Fruit fly (Drosophila melanogaster) whole organism, pupa: ENCODE measurements around the gene Or9a.

ENCODE experiments used
- CG13204 ChIP-seq: fragments of 200-800 bp; sonication (Bioruptor generic); optimal IDR thresholded peaks from 2 replicates; lab custom pipeline; 2018; ENCODE audit warnings: missing biosample characterization, mild to moderate bottlenecking, missing genetic modification characterization, moderate library complexity
- CG14655 ChIP-seq: fragments of 200-800 bp; sonication (Bioruptor generic); optimal IDR thresholded peaks from 3 replicates; lab custom pipeline; 2017; ENCODE audit warnings: mild to moderate bottlenecking, missing biosample characterization, missing genetic modification reagents, missing genetic modification characterization
- CG15710 ChIP-seq: fragments of 200-800 bp; sonication (Bioruptor generic); optimal IDR thresholded peaks from 2 replicates; lab custom pipeline; 2018; ENCODE audit warnings: missing biosample characterization, mild to moderate bottlenecking, missing genetic modification characterization, moderate library complexity
- CG17806 ChIP-seq: fragments of 200-800 bp; sonication (Bioruptor generic); optimal IDR thresholded peaks from 2 replicates; lab custom pipeline; 2018; ENCODE audit warnings: missing biosample characterization, mild to moderate bottlenecking, missing genetic modification characterization, moderate library complexity
- CG32121 ChIP-seq: fragments of 200-800 bp; sonication (Bioruptor generic); IDR thresholded peaks from 2 replicates; pipeline ENCODE4 v1.3.6; 2022; ENCODE audit warnings: missing biosample characterization, missing genetic modification characterization
- CG8159 ChIP-seq: fragments of 200-800 bp; sonication (Bioruptor generic); optimal IDR thresholded peaks from 3 replicates; lab custom pipeline; 2018; ENCODE audit warnings: missing biosample characterization, mild to moderate bottlenecking, missing genetic modification characterization, moderate library complexity
- EcR ChIP-seq: fragments of 200-800 bp; sonication (Bioruptor generic); optimal IDR thresholded peaks from 3 replicates; lab custom pipeline; 2019; ENCODE audit warnings: missing biosample characterization, missing genetic modification characterization, mild to moderate bottlenecking, moderate library complexity, missing genetic modification reagents
- Ets98B ChIP-seq: fragments of 200-800 bp; sonication (Bioruptor generic); IDR thresholded peaks from 2 replicates; pipeline ENCODE4 v1.3.6; 2022; ENCODE audit warnings: missing biosample characterization, missing genetic modification characterization
- gl ChIP-seq: fragments of 200-800 bp; sonication (Bioruptor generic); optimal IDR thresholded peaks from 2 replicates; lab custom pipeline; 2018; ENCODE audit warnings: missing biosample characterization, mild to moderate bottlenecking, missing genetic modification characterization

dm6 chrX:10484206-10485112 is 25.0 kb upstream of the Or9a start:
- TF ChIP-seq CG15710 (tag; lab: Kevin White, UChicago): no peak
- TF ChIP-seq Ets98B (GFP tag; lab: Robert Waterston, UW): no peak
- TF ChIP-seq gl (tag; lab: Kevin White, UChicago): no peak
- no peak for TF ChIP-seq CG32121
- TF ChIP-seq CG17806 (tag; lab: Kevin White, UChicago): no peak
- no peak for TF ChIP-seq CG14655 (GFP tag; lab: Kevin White, UChicago)
- TF ChIP-seq CG8159: no peak
- TF ChIP-seq CG13204 (GFP tag; lab: Kevin White, UChicago): no peak
- no peak for TF ChIP-seq EcR (GFP tag; lab: Kevin White, UChicago)
